Worm (Caenorhabditis elegans) whole organism, L4/young adult: Measurements from ENCODE around the gene acc-4.

ENCODE experiments used
- W03F9.2 ChIP-seq: fragments of 150-350 bp; optimal IDR thresholded peaks from 2 replicates; lab custom pipeline; 2014; ENCODE audit warnings: missing biosample characterization, missing genetic modification characterization
- him-1 ChIP-seq: sonication (generic microtip); optimal IDR thresholded peaks from 2 replicates; lab custom pipeline; 2016; ENCODE audit warnings: missing genotype, missing genetic modification reagents, missing genetic modification characterization, missing compliant biosample characterization

DNA sequence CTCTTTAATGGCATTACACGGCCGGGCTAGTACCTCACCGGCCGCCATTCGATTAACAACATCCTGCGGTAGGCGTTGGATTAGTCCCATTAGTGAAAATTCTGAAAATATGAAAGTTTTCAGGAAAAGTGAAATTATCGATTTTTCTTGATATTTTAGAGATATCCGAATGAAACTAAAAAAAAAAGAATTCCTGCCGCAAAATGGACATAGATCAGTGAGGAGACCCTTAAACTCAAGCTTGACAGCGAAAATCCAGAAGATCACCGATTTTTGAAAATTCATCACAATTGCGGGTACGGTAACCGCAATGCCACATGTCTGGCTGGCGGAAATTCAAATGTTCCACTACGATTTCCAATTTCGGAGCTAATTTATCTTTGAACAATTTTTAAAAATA lies 30.5 kb upstream of the acc-4 start, which contains the start of gene mlh-1:
- TF ChIP-seq W03F9.2 (tag; lab: Kevin White, UChicago) (no peak), him-1 (tag; lab: Kevin White, UChicago) (no peak)
